Worm (Caenorhabditis elegans) whole organism, late embryonic: ENCODE measurements around the gene srz-72.

Source experiments
- F13H6.1 ChIP-seq: sonication (generic microtip); optimal IDR thresholded peaks from 2 replicates; lab custom pipeline; 2016; ENCODE audit warnings: missing genetic modification characterization, missing compliant biosample characterization
- K09A11.1 ChIP-seq: sonication (generic microtip); optimal IDR thresholded peaks from 2 replicates; lab custom pipeline; 2017; ENCODE audit warnings: antibody characterized with exemption, mild to moderate bottlenecking, missing genetic modification characterization, missing compliant biosample characterization; ENCODE audit not compliant: insufficient read depth
- Y22D7AL.16 ChIP-seq: sonication (generic microtip); optimal IDR thresholded peaks from 2 replicates; lab custom pipeline; 2016; ENCODE audit warnings: missing genetic modification characterization, missing compliant biosample characterization
- ahr-1 ChIP-seq: sonication (generic microtip); optimal IDR thresholded peaks from 2 replicates; lab custom pipeline; 2016; ENCODE audit warnings: missing genetic modification characterization, missing compliant biosample characterization
- ama-1 ChIP-seq: fragments of 150-350 bp; optimal IDR thresholded peaks from 2 replicates; lab custom pipeline; 2014
- ceh-22 ChIP-seq: sonication (generic microtip); optimal IDR thresholded peaks from 2 replicates; lab custom pipeline; 2017; ENCODE audit warnings: missing biosample characterization, missing genetic modification characterization
- ceh-31 ChIP-seq: sonication (generic microtip); optimal IDR thresholded peaks from 2 replicates; lab custom pipeline; 2016; ENCODE audit warnings: missing genetic modification characterization, missing compliant biosample characterization
- ceh-34 ChIP-seq: sonication (generic microtip); optimal IDR thresholded peaks from 2 replicates; lab custom pipeline; 2016; ENCODE audit warnings: mild to moderate bottlenecking, missing genetic modification characterization, missing compliant biosample characterization
- ceh-48 ChIP-seq: sonication (generic microtip); optimal IDR thresholded peaks from 2 replicates; lab custom pipeline; 2016; ENCODE audit warnings: missing genetic modification characterization, inconsistent platforms, missing compliant biosample characterization
- fkh-10 ChIP-seq: fragments of 150-350 bp; optimal IDR thresholded peaks from 2 replicates; lab custom pipeline; 2014; ENCODE audit warnings: missing biosample characterization, missing genetic modification reagents, missing genetic modification characterization
- madf-2 ChIP-seq: sonication (generic microtip); optimal IDR thresholded peaks from 2 replicates; lab custom pipeline; 2017; ENCODE audit warnings: missing genetic modification characterization, missing compliant biosample characterization
- ref-2 ChIP-seq: sonication (generic microtip); optimal IDR thresholded peaks from 2 replicates; lab custom pipeline; 2016; ENCODE audit warnings: missing genetic modification characterization, missing compliant biosample characterization
- sox-4 ChIP-seq: sonication (generic microtip); optimal IDR thresholded peaks from 2 replicates; lab custom pipeline; 2017; ENCODE audit warnings: mild to moderate bottlenecking, missing genetic modification characterization, inconsistent platforms, missing compliant biosample characterization

- no peak for TF ChIP-seq ama-1 (lab: Kevin White, UChicago)
- no peak for TF ChIP-seq F13H6.1 (tag; lab: Kevin White, UChicago)
- TF ChIP-seq madf-2 (tag; lab: Kevin White, UChicago): no peak
- no peak for TF ChIP-seq Y22D7AL.16 (tag; lab: Kevin White, UChicago)
- TF ChIP-seq K09A11.1 (tag; lab: Kevin White, UChicago): no peak
- no peak for TF ChIP-seq ceh-22 (tag; lab: Kevin White, UChicago)
- no peak for TF ChIP-seq ceh-48 (tag; lab: Kevin White, UChicago)
- TF ChIP-seq ahr-1 (tag; lab: Kevin White, UChicago): no peak
- no peak for TF ChIP-seq ceh-34
- TF ChIP-seq sox-4 (tag; lab: Kevin White, UChicago): no peak
- TF ChIP-seq ceh-31 (tag; lab: Kevin White, UChicago): no peak
- no peak for TF ChIP-seq ref-2
- TF ChIP-seq fkh-10 (GFP tag; lab: Kevin White, UChicago): no peak
These were observed 11.2 kb downstream of the srz-72 start for ce11 chrIV:16310103-16310502.
